Worm (Caenorhabditis elegans): Measurements from ENCODE around the gene rps-29.

ce11 chrIII:842630-843029 lies 48.5 kb downstream of the rps-29 start, which contains the start of gene far-8:
- TF ChIP-seq ceh-34 (tag; optimal IDR thresholded peaks at IDR 0.05) = no peak
- no peak for TF ChIP-seq hlh-15 (tag; optimal IDR thresholded peaks at IDR 0.05)
- TF ChIP-seq lim-6 (tag; optimal IDR thresholded peaks at IDR 0.05) = no peak
- no peak for TF ChIP-seq hlh-13 (GFP tag; optimal IDR thresholded peaks at IDR 0.05)
- no peak for TF ChIP-seq fkh-10 (GFP tag; optimal IDR thresholded peaks at IDR 0.05)

Data from whole organism, late embryonic.